Worm (Caenorhabditis elegans) whole organism, L3 larva: ENCODE data around the gene F58E6.11.

Experiments
- ceh-16 ChIP-seq: sonication (generic microtip); optimal IDR thresholded peaks from 2 replicates; lab custom pipeline; 2017; ENCODE audit warnings: missing biosample characterization, missing genetic modification characterization
- nhr-11 ChIP-seq: fragments of 150-350 bp; optimal IDR thresholded peaks from 2 replicates; lab custom pipeline; 2014; ENCODE audit warnings: missing biosample characterization, missing genetic modification characterization
- nhr-28 ChIP-seq: fragments of 150-350 bp; optimal IDR thresholded peaks from 2 replicates; lab custom pipeline; 2014; ENCODE audit warnings: missing biosample characterization, missing genetic modification characterization
- nhr-67 ChIP-seq: fragments of 150-350 bp; optimal IDR thresholded peaks from 2 replicates; lab custom pipeline; 2014; ENCODE audit warnings: missing biosample characterization, missing genetic modification characterization
- skn-1 ChIP-seq: fragments of 150-350 bp; optimal IDR thresholded peaks from 2 replicates; lab custom pipeline; 2014; ENCODE audit warnings: missing biosample characterization, missing genetic modification characterization

DNA sequence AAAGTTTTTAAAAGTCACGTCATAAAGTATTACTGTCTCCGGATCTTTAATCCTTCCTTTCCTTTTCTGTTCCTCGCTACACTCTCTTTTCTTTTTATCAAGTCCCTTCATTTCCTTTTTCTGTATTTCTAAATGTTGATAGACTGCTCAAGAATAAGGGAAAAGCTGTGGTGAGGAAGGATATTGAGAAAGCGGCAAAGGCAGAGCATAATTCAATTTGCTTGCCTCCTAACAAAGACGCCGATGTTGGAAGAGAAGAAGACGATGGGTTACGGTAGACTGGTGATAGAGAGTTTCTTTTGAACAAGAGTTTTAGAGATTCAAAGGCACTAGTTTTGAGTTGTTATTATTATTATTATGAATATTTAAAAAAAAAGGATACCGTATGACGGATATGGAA, 7.8 kb upstream of the F58E6.11 start:
- no peak for TF ChIP-seq nhr-67 (tag; lab: Kevin White, UChicago)
- TF ChIP-seq nhr-11: no peak
- TF ChIP-seq ceh-16 (tag; lab: Kevin White, UChicago): no peak
- no peak for TF ChIP-seq nhr-28
- TF ChIP-seq skn-1 (tag; lab: Kevin White, UChicago): no peak
